Fruit fly (Drosophila melanogaster) whole organism, larva: ENCODE data around the gene Cbp80.

Source experiments
- noc ChIP-seq: fragments of 200-800 bp; sonication (Bioruptor generic); optimal IDR thresholded peaks from 3 replicates; lab custom pipeline; 2019; ENCODE audit warnings: missing biosample characterization, mild to moderate bottlenecking, missing genetic modification characterization, moderate library complexity

Cbp80 gene

dm6 chrX:4678913-4679812, 29.3 kb downstream of the Cbp80 start, which contains the start of gene fzr:
Gene fzr (minus strand): TSS chrX:4679537.
- TF ChIP-seq noc, result no peak

dm6 chrX:4679813-4680381, 30.1 kb downstream of the Cbp80 start:
- TF ChIP-seq noc, result peak; percentile 27

- TF ChIP-seq noc, result peak; percentile 70
Measured at dm6 chrX:4684444-4684924, 34.7 kb downstream of the Cbp80 start.

dm6 chrX:4686150-4686549, 36.3 kb downstream of the Cbp80 start:
- TF ChIP-seq noc, result peak; percentile 19

- TF ChIP-seq noc, result no peak
Measured at dm6 chrX:4686723-4687122, 36.9 kb downstream of the Cbp80 start, which contains the start of gene Pp2C1. Gene Pp2C1 (minus strand): TSS chrX:4686903.

dm6 chrX:4687778-4688399, 38.1 kb downstream of the Cbp80 start, which contains the start of gene ctp:
Gene ctp (plus strand): TSS chrX:4687800.
- TF ChIP-seq noc, result peak; percentile 43

- no peak for TF ChIP-seq noc
Measured at dm6 chrX:4690767-4691166, 41.0 kb downstream of the Cbp80 start.

- no peak for TF ChIP-seq noc
Measured at dm6 chrX:4691226-4691625, 41.4 kb downstream of the Cbp80 start.

- no peak for TF ChIP-seq noc
Measured at dm6 chrX:4692963-4693362, 43.1 kb downstream of the Cbp80 start.

- no peak for TF ChIP-seq noc
Measured at dm6 chrX:4694104-4694503, 44.3 kb downstream of the Cbp80 start.

- no peak for TF ChIP-seq noc
Measured at dm6 chrX:4699370-4699769, 49.6 kb downstream of the Cbp80 start.

- TF ChIP-seq noc, result no peak
Measured at dm6 chrX:4699775-4700174, 50.0 kb downstream of the Cbp80 start.

dm6 chrX:4702118-4702517, 52.3 kb downstream of the Cbp80 start, which contains the start of gene Pdha:
Gene Pdha (plus strand): TSS chrX:4702284.
- TF ChIP-seq noc, result no peak

dm6 chrX:4702804-4703414, 53.1 kb downstream of the Cbp80 start:
- peak; percentile 40 for TF ChIP-seq noc

dm6 chrX:4705009-4705408, 55.2 kb downstream of the Cbp80 start, which contains the start of gene CG7024:
Gene CG7024 (plus strand): TSS chrX:4705309.
- TF ChIP-seq noc, result no peak

dm6 chrX:4707237-4708066, 57.6 kb downstream of the Cbp80 start, which contains the start of gene Proc-R:
Gene Proc-R (plus strand): TSS chrX:4707916.
- no peak for TF ChIP-seq noc
